Fruit fly (Drosophila melanogaster): ENCODE measurements around the gene CG13359.

DNA sequence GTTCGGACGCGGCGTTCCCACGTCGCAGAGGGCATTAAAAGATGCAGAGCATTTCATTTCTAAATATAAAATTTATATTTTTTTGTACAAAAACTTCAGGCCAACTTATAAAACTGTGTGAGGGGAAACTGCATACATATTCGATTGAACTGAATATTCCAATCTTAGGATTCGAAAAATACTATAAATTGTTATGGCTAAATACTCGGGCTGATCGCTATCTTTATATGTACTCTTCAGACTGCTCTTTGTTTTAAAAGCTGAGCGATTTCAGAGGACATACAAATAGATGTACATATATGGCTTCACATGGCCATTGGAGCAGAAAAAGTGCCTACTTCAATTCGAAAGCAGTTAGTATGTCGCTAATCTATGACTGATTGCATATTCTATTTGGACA, at the start of gene CG13359:
- TF ChIP-seq lola (GFP tag; optimal IDR thresholded peaks at IDR 0.05) (no peak), dl (GFP tag; optimal IDR thresholded peaks at IDR 0.05; ENCODE audit: insufficient read depth in 1 of 2, partially characterized antibody in 2 of 2) (no peak), sv (GFP tag; optimal IDR thresholded peaks at IDR 0.05) (no peak), GATAd (GFP tag; optimal IDR thresholded peaks at IDR 0.05) (no peak), woc (GFP tag; optimal IDR thresholded peaks at IDR 0.05) (no peak), HLH106 (tag; optimal IDR thresholded peaks at IDR 0.05) (no peak), psq (GFP tag; optimal IDR thresholded peaks at IDR 0.05) (no peak), usp (GFP tag; optimal IDR thresholded peaks at IDR 0.05) (no peak), OdsH (GFP tag; optimal IDR thresholded peaks at IDR 0.05) (no peak), Hr78 (GFP tag; optimal IDR thresholded peaks at IDR 0.05) (no peak), Abd-B (GFP tag; optimal IDR thresholded peaks at IDR 0.05) (no peak), fru (GFP tag; optimal IDR thresholded peaks at IDR 0.05) (no peak), pan (optimal IDR thresholded peaks at IDR 0.05) (no peak)
